Fruit fly (Drosophila melanogaster): ENCODE data around the gene Npc2d.

Gene Npc2d

dm6 chr3R:10048842-10049527 is 6.9 kb downstream of the Npc2d start, which contains the start of gene ohgt (continued):
- TF ChIP-seq CG7839 (tag; optimal IDR thresholded peaks at IDR 0.05): peak; percentile 28

- no peak for TF ChIP-seq dm (GFP tag; optimal IDR thresholded peaks at IDR 0.05)
- peak in 1 of 2 experiments; percentile 43 for TF ChIP-seq Trl (optimal IDR thresholded peaks at IDR 0.05)
- no peak for TF ChIP-seq Trl (GFP tag; optimal IDR thresholded peaks at IDR 0.05)
- no peak for TF ChIP-seq grau (tag; optimal IDR thresholded peaks at IDR 0.05)
- TF ChIP-seq stwl (tag; optimal IDR thresholded peaks at IDR 0.05): no peak
Measured at dm6 chr3R:10048775-10048841, 7.3 kb downstream of the Npc2d start, which contains the start of gene CG12811. Gene CG12811 (minus strand): TSS chr3R:10048797.

dm6 chr3R:10048035-10048774 is 7.7 kb downstream of the Npc2d start:
- TF ChIP-seq CG11093 (GFP tag; IDR thresholded peaks at IDR 0.05) (0 out of 3 replicates have a peak, but pooled peaks have one; percentile 37), Lim3 (GFP tag; IDR thresholded peaks at IDR 0.05) (no peak), CG1233 (GFP tag; optimal IDR thresholded peaks at IDR 0.05) (peak; percentile 45), CG7271 (tag; optimal IDR thresholded peaks at IDR 0.05) (no peak), CG4820 (GFP tag; optimal IDR thresholded peaks at IDR 0.05) (no peak), bsh (GFP tag; optimal IDR thresholded peaks at IDR 0.05) (peak in 1 of 2 experiments; percentile 28), CG8478 (optimal IDR thresholded peaks at IDR 0.05) (no peak), dimm (GFP tag; IDR thresholded peaks at IDR 0.05) (no peak), Ada2b (GFP tag; IDR thresholded peaks at IDR 0.05) (no peak), Hr39 (optimal IDR thresholded peaks at IDR 0.05) (no peak), Mad (GFP tag; optimal IDR thresholded peaks at IDR 0.05) (no peak), HLHmδ (GFP tag; optimal IDR thresholded peaks at IDR 0.05) (no peak), CG7372 (GFP tag; IDR thresholded peaks at IDR 0.05) (no peak), Fer1 (GFP tag; optimal IDR thresholded peaks at IDR 0.05) (peak; percentile 45), CG2875 (GFP tag; optimal IDR thresholded peaks at IDR 0.05) (peak; percentile 47), CG10366 (GFP tag; IDR thresholded peaks at IDR 0.05) (peak; percentile 12; the same call in 1 of the 2 replicates), kni (GFP tag; optimal IDR thresholded peaks at IDR 0.05) (no peak), Side (GFP tag; optimal IDR thresholded peaks at IDR 0.05) (no peak), CoRest (tag; optimal IDR thresholded peaks at IDR 0.05) (peak; percentile 68), Dad (GFP tag; optimal IDR thresholded peaks at IDR 0.05) (no peak), bowl (GFP tag; IDR thresholded peaks at IDR 0.05) (no peak), lab (GFP tag; optimal IDR thresholded peaks at IDR 0.05) (no peak), scrt (GFP tag; optimal IDR thresholded peaks at IDR 0.05) (peak; percentile 5), vvl (GFP tag; IDR thresholded peaks at IDR 0.05) (no peak), NK7.1 (GFP tag; optimal IDR thresholded peaks at IDR 0.05) (no peak), onecut (GFP tag; IDR thresholded peaks at IDR 0.05) (peak; percentile 26; the same call in 1 of the 2 replicates), dmrt11E (tag; optimal IDR thresholded peaks at IDR 0.05) (no peak), eyg (GFP tag; optimal IDR thresholded peaks at IDR 0.05) (no peak), prd (optimal IDR thresholded peaks at IDR 0.05) (no peak), prd (GFP tag; IDR thresholded peaks at IDR 0.05) (no peak), Trl (optimal IDR thresholded peaks at IDR 0.05) (no peak), Trl (GFP tag; optimal IDR thresholded peaks at IDR 0.05) (no peak), Tbp (GFP tag; optimal IDR thresholded peaks at IDR 0.05) (no peak), CG12659 (GFP tag; optimal IDR thresholded peaks at IDR 0.05) (peak; percentile 48), CG6765 (GFP tag; optimal IDR thresholded peaks at IDR 0.05) (no peak), Eip74EF (GFP tag; optimal IDR thresholded peaks at IDR 0.05) (peak in 1 of 2 experiments; percentile 39), CG12942 (GFP tag; optimal IDR thresholded peaks at IDR 0.05) (no peak), CG10959 (GFP tag; IDR thresholded peaks at IDR 0.05) (no peak), CTCF (GFP tag; optimal IDR thresholded peaks at IDR 0.05) (no peak), CG31224 (GFP tag; IDR thresholded peaks at IDR 0.05) (no peak), CG6689 (GFP tag; IDR thresholded peaks at IDR 0.05) (0 out of 2 replicates have a peak, but pooled peaks have one; percentile 22), CG14965 (GFP tag; optimal IDR thresholded peaks at IDR 0.05; ENCODE audit: borderline replicate concordance) (no peak), gt (GFP tag; IDR thresholded peaks at IDR 0.05) (no peak), shn (GFP tag; optimal IDR thresholded peaks at IDR 0.05) (no peak)
